Worm (Caenorhabditis elegans) whole organism, early embryonic: ENCODE results near the gene ckk-1.

Source experiments
- F13C5.2 ChIP-seq: sonication (generic microtip); optimal IDR thresholded peaks from 2 replicates; lab custom pipeline; 2017; ENCODE audit warnings: mild to moderate bottlenecking, missing genetic modification characterization, inconsistent platforms, missing compliant biosample characterization
- ama-1 ChIP-seq: fragments of 150-350 bp; optimal IDR thresholded peaks from 2 replicates; lab custom pipeline; 2014
- ceh-13 ChIP-seq: fragments of 200-800 bp; sonication (Bioruptor generic); optimal IDR thresholded peaks from 2 replicates; lab custom pipeline; 2018; ENCODE audit warnings: mild to moderate bottlenecking, missing genetic modification characterization, missing compliant biosample characterization
- ets-7 ChIP-seq: sonication (generic microtip); optimal IDR thresholded peaks from 2 replicates; lab custom pipeline; 2016; ENCODE audit warnings: missing genotype, missing genetic modification characterization, missing compliant biosample characterization
- flt-1 ChIP-seq: fragments of 200-800 bp; sonication (Bioruptor generic); IDR thresholded peaks from 2 replicates; pipeline ENCODE4 v1.3.6; 2022; ENCODE audit warnings: missing genetic modification characterization, missing compliant biosample characterization
- hmg-4 ChIP-seq: fragments of 200-800 bp; sonication (Bioruptor generic); optimal IDR thresholded peaks from 2 replicates; lab custom pipeline; 2018; ENCODE audit warnings: mild to moderate bottlenecking, missing genetic modification characterization, missing compliant biosample characterization
- hnd-1 ChIP-seq: sonication (generic microtip); optimal IDR thresholded peaks from 2 replicates; lab custom pipeline; 2016; ENCODE audit warnings: missing genetic modification characterization, missing compliant biosample characterization
- tbx-11 ChIP-seq: fragments of 200-800 bp; sonication (Bioruptor generic); IDR thresholded peaks from 2 replicates; pipeline ENCODE4 v1.3.6; 2022; ENCODE audit warnings: missing genetic modification characterization, missing compliant biosample characterization
- tra-4 ChIP-seq: sonication (generic microtip); optimal IDR thresholded peaks from 2 replicates; lab custom pipeline; 2017; ENCODE audit warnings: missing genetic modification characterization, missing compliant biosample characterization

ce11 chrIII:5614648-5615047 is 20.6 kb upstream of the ckk-1 start, which contains the start of gene basl-1:
- TF ChIP-seq hmg-4 (no peak), F13C5.2 (tag; lab: Kevin White, UChicago) (no peak), ets-7 (tag; lab: Kevin White, UChicago) (no peak), tra-4 (tag; lab: Kevin White, UChicago) (no peak), ama-1 (lab: Kevin White, UChicago) (no peak), flt-1 (GFP tag; lab: Robert Waterston, UW) (no peak), hnd-1 (tag; lab: Kevin White, UChicago) (no peak), tbx-11 (GFP tag; lab: Robert Waterston, UW) (no peak), ceh-13 (GFP tag; lab: Kevin White, UChicago) (no peak)
